Worm (Caenorhabditis elegans) whole organism, L4/young adult: Measurements from ENCODE around the gene fbxa-38.

Experiments used
- W03F9.2 ChIP-seq: fragments of 150-350 bp; optimal IDR thresholded peaks from 2 replicates; lab custom pipeline; 2014; ENCODE audit warnings: missing biosample characterization, missing genetic modification characterization
- him-1 ChIP-seq: sonication (generic microtip); optimal IDR thresholded peaks from 2 replicates; lab custom pipeline; 2016; ENCODE audit warnings: missing genotype, missing genetic modification reagents, missing genetic modification characterization, missing compliant biosample characterization

DNA sequence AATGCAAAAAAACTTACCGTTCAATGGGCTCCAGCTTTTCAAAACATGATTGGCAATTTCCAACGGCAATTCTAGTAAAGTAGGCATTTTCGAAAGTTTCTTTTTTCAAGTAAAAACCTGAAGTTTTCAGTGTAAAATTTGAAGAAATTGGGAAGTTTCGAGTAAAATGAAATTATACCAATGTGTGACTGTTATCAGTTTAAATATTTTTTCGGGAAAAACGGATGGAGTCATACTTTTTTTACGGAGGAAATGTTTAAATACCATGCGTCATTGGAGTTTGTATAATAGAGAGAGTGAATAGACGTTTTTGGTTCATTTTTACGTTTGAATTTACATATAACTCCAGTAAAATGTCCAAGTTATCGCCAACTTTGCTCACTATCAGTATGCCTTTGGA lies 5.1 kb upstream of the fbxa-38 start, which contains the start of gene fbxa-12:
- no peak for TF ChIP-seq W03F9.2 (tag; lab: Kevin White, UChicago)
- no peak for TF ChIP-seq him-1 (tag; lab: Kevin White, UChicago)
